Fruit fly (Drosophila melanogaster) whole organism: Measurements from ENCODE around the gene ND-30.

Experiments
- CG8478 ChIP-seq: fragments of >200 bp; optimal IDR thresholded peaks from 2 replicates; lab custom pipeline; 2018; ENCODE audit warnings: inconsistent platforms
- Dll ChIP-seq: fragments of >200 bp; optimal IDR thresholded peaks from 2 replicates; lab custom pipeline; 2017
- EcR ChIP-seq, 2 experiments: fragments of >200 bp; optimal IDR thresholded peaks; 2 replicates each; lab custom pipeline; 2017; ENCODE audit warnings: missing biosample characterization in 2 of 2, missing genetic modification characterization in 2 of 2, missing genetic modification reagents in 2 of 2
- pan ChIP-seq: fragments of >200 bp; optimal IDR thresholded peaks from 2 replicates; lab custom pipeline; 2017
- psq ChIP-seq: fragments of >200 bp; optimal IDR thresholded peaks from 2 replicates; lab custom pipeline; 2017
- usp ChIP-seq: fragments of >200 bp; optimal IDR thresholded peaks from 2 replicates; lab custom pipeline; 2017; ENCODE audit warnings: missing biosample characterization, missing genetic modification characterization, mixed read lengths

ND-30 gene

dm6 chr3L:3108964-3109363 lies 50.4 kb downstream of the ND-30 start:
- TF ChIP-seq CG8478 (lab: Kevin White, UChicago) (no peak), psq (lab: Kevin White, UChicago) (no peak), usp (GFP tag; lab: Kevin White, UChicago) (no peak), Dll (lab: Kevin White, UChicago) (no peak), pan (lab: Kevin White, UChicago) (no peak), EcR (GFP tag; optimal IDR thresholded peaks at IDR 0.05; lab: Kevin White, UChicago) (no peak)
